Worm (Caenorhabditis elegans) whole organism, mixed stage, embryonic: ENCODE measurements around the gene F52G3.7.

Experiments
- M03D4.4 ChIP-seq: sonication (generic microtip); optimal IDR thresholded peaks from 2 replicates; lab custom pipeline; 2017; ENCODE audit warnings: mild to moderate bottlenecking, missing genetic modification characterization, missing compliant biosample characterization
- bed-3 ChIP-seq: fragments of 200-800 bp; sonication (Bioruptor generic); optimal IDR thresholded peaks from 3 replicates; lab custom pipeline; 2018; ENCODE audit warnings: mild to moderate bottlenecking, missing genetic modification characterization, moderate library complexity, missing compliant biosample characterization
- blmp-1 ChIP-seq: fragments of 150-350 bp; optimal IDR thresholded peaks from 2 replicates; lab custom pipeline; 2014; ENCODE audit warnings: missing biosample characterization, missing genetic modification characterization
- ceh-39 ChIP-seq: fragments of 150-350 bp; optimal IDR thresholded peaks from 2 replicates; lab custom pipeline; 2014; ENCODE audit warnings: missing biosample characterization, missing genetic modification characterization
- ceh-43 ChIP-seq: fragments of 200-800 bp; sonication (Bioruptor generic); optimal IDR thresholded peaks from 2 replicates; lab custom pipeline; 2018; ENCODE audit warnings: mild to moderate bottlenecking, missing genetic modification characterization, moderate library complexity, missing compliant biosample characterization
- ceh-83 ChIP-seq: fragments of 200-800 bp; sonication (Bioruptor generic); optimal IDR thresholded peaks from 2 replicates; lab custom pipeline; 2018; ENCODE audit warnings: mild to moderate bottlenecking, missing genetic modification characterization, missing compliant biosample characterization
- ces-1 ChIP-seq: fragments of 150-350 bp; optimal IDR thresholded peaks from 2 replicates; lab custom pipeline; 2014; ENCODE audit warnings: missing biosample characterization, missing genetic modification reagents, missing genetic modification characterization
- cnd-1 ChIP-seq: fragments of 200-800 bp; sonication (Bioruptor generic); optimal IDR thresholded peaks from 2 replicates; lab custom pipeline; 2018; ENCODE audit warnings: mild to moderate bottlenecking, missing genetic modification characterization, missing compliant biosample characterization
- drap-1 ChIP-seq: fragments of 200-800 bp; sonication (Bioruptor generic); optimal IDR thresholded peaks from 3 replicates; lab custom pipeline; 2018; ENCODE audit warnings: mild to moderate bottlenecking, missing genetic modification characterization, missing compliant biosample characterization
- elt-1 ChIP-seq: sonication (generic microtip); optimal IDR thresholded peaks from 2 replicates; lab custom pipeline; 2017; ENCODE audit warnings: missing genetic modification characterization, mild to moderate bottlenecking, missing compliant biosample characterization, antibody characterized with exemption, moderate library complexity, borderline replicate concordance; ENCODE audit not compliant: insufficient read depth
- elt-3 ChIP-seq: fragments of 150-350 bp; optimal IDR thresholded peaks from 2 replicates; lab custom pipeline; 2014; ENCODE audit warnings: missing biosample characterization, missing genetic modification characterization
- flh-1 ChIP-seq: fragments of 200-800 bp; sonication (Bioruptor generic); optimal IDR thresholded peaks from 2 replicates; lab custom pipeline; 2018; ENCODE audit warnings: mild to moderate bottlenecking, missing genetic modification characterization, moderate library complexity, missing compliant biosample characterization
- hlh-1 ChIP-seq: fragments of 150-350 bp; optimal IDR thresholded peaks from 2 replicates; lab custom pipeline; 2014; ENCODE audit warnings: missing biosample characterization, missing genetic modification reagents, missing genetic modification characterization
- lin-13 ChIP-seq: fragments of 150-350 bp; optimal IDR thresholded peaks from 2 replicates; lab custom pipeline; 2014; ENCODE audit warnings: missing biosample characterization, missing genetic modification characterization
- lin-32 ChIP-seq: fragments of 200-800 bp; sonication (Bioruptor generic); optimal IDR thresholded peaks from 2 replicates; lab custom pipeline; 2018; ENCODE audit warnings: mild to moderate bottlenecking, missing genetic modification characterization, missing compliant biosample characterization
- lsy-2 ChIP-seq: fragments of 150-350 bp; optimal IDR thresholded peaks from 2 replicates; lab custom pipeline; 2014; ENCODE audit warnings: missing biosample characterization, missing genetic modification characterization
- mab-5 ChIP-seq: fragments of 150-350 bp; optimal IDR thresholded peaks from 2 replicates; lab custom pipeline; 2014; ENCODE audit warnings: missing biosample characterization, missing genetic modification characterization
- mep-1 ChIP-seq: fragments of 150-350 bp; optimal IDR thresholded peaks from 2 replicates; lab custom pipeline; 2017; ENCODE audit warnings: missing biosample characterization, missing genetic modification reagents, missing genetic modification characterization, inconsistent platforms
- nhr-12 ChIP-seq: fragments of 150-350 bp; optimal IDR thresholded peaks from 2 replicates; lab custom pipeline; 2014; ENCODE audit warnings: missing biosample characterization, missing genetic modification characterization
- nhr-2 ChIP-seq: fragments of 150-350 bp; optimal IDR thresholded peaks from 2 replicates; lab custom pipeline; 2014; ENCODE audit warnings: missing biosample characterization, missing genetic modification characterization
- nhr-237 ChIP-seq: fragments of 150-350 bp; optimal IDR thresholded peaks from 2 replicates; lab custom pipeline; 2014; ENCODE audit warnings: missing biosample characterization, missing genetic modification characterization
- nhr-28 ChIP-seq: fragments of 150-350 bp; optimal IDR thresholded peaks from 2 replicates; lab custom pipeline; 2014; ENCODE audit warnings: missing biosample characterization, missing genetic modification characterization
- nhr-76 ChIP-seq: sonication (generic microtip); optimal IDR thresholded peaks from 2 replicates; lab custom pipeline; 2017; ENCODE audit warnings: missing biosample characterization, missing genetic modification characterization
- pha-4 ChIP-seq: fragments of 150-350 bp; optimal IDR thresholded peaks from 2 replicates; lab custom pipeline; 2018; ENCODE audit warnings: missing biosample characterization, missing genetic modification reagents, missing genetic modification characterization
- sem-2 ChIP-seq: fragments of 200-800 bp; sonication (Bioruptor generic); optimal IDR thresholded peaks from 2 replicates; lab custom pipeline; 2018; ENCODE audit warnings: mild to moderate bottlenecking, missing genetic modification characterization, missing compliant biosample characterization
- snpc-4 ChIP-seq: fragments of 150-350 bp; optimal IDR thresholded peaks from 2 replicates; lab custom pipeline; 2014; ENCODE audit warnings: missing biosample characterization, missing genetic modification characterization
- sptf-1 ChIP-seq: sonication (generic microtip); optimal IDR thresholded peaks from 2 replicates; lab custom pipeline; 2017; ENCODE audit warnings: mild to moderate bottlenecking, missing genetic modification characterization, moderate library complexity, missing compliant biosample characterization
- tbx-8 ChIP-seq: fragments of 200-800 bp; sonication (Bioruptor generic); optimal IDR thresholded peaks from 2 replicates; lab custom pipeline; 2018; ENCODE audit warnings: mild to moderate bottlenecking, missing genetic modification characterization, moderate library complexity, missing compliant biosample characterization
- unc-120 ChIP-seq: sonication (generic microtip); optimal IDR thresholded peaks from 2 replicates; lab custom pipeline; 2017; ENCODE audit warnings: missing genetic modification characterization, missing compliant biosample characterization; ENCODE audit not compliant: poor library complexity, severe bottlenecking
- unc-39 ChIP-seq: fragments of 150-350 bp; optimal IDR thresholded peaks from 2 replicates; lab custom pipeline; 2014; ENCODE audit warnings: missing biosample characterization, missing genetic modification characterization
- unc-62 ChIP-seq: fragments of 150-350 bp; optimal IDR thresholded peaks from 2 replicates; lab custom pipeline; 2014; ENCODE audit warnings: missing biosample characterization, missing genetic modification reagents, missing genetic modification characterization
- zip-8 ChIP-seq: fragments of 150-350 bp; optimal IDR thresholded peaks from 2 replicates; lab custom pipeline; 2014; ENCODE audit warnings: missing biosample characterization, missing genetic modification characterization
- ztf-11 ChIP-seq: fragments of 150-350 bp; optimal IDR thresholded peaks from 2 replicates; lab custom pipeline; 2014; ENCODE audit warnings: missing biosample characterization, missing genetic modification characterization

F52G3.7 gene

ce11 chrX:16961387-16961786 is 2.3 kb upstream of the F52G3.7 start (continued):
- TF ChIP-seq cnd-1 (peak; percentile 84), tbx-8 (GFP tag; lab: Kevin White, UChicago) (peak; percentile 2), ceh-43 (GFP tag; lab: Kevin White, UChicago) (no peak), ceh-83 (GFP tag; lab: Kevin White, UChicago) (no peak), lin-13 (peak; percentile 78), nhr-28 (tag; lab: Kevin White, UChicago) (no peak)

- peak; percentile 68 for TF ChIP-seq ces-1
- TF ChIP-seq ztf-11: no peak
- TF ChIP-seq lsy-2 (tag; lab: Kevin White, UChicago): no peak
- no peak for TF ChIP-seq mep-1 (tag; lab: Kevin White, UChicago)
- TF ChIP-seq unc-120: no peak
- TF ChIP-seq bed-3 (GFP tag; lab: Kevin White, UChicago): no peak
- no peak for TF ChIP-seq pha-4 (tag; lab: Kevin White, UChicago)
- no peak for TF ChIP-seq sptf-1 (tag; lab: Kevin White, UChicago)
- TF ChIP-seq elt-3: no peak
These were observed 1.1 kb upstream of the F52G3.7 start for ce11 chrX:16962640-16963039.

- TF ChIP-seq mab-5 (tag; lab: Kevin White, UChicago) (no peak), nhr-2 (tag; lab: Kevin White, UChicago) (no peak), unc-39 (tag; lab: Kevin White, UChicago) (no peak), ceh-43 (GFP tag; lab: Kevin White, UChicago) (no peak), ceh-39 (tag; lab: Kevin White, UChicago) (no peak), nhr-76 (tag; lab: Kevin White, UChicago) (no peak), drap-1 (GFP tag; lab: Kevin White, UChicago) (no peak), flh-1 (GFP tag; lab: Kevin White, UChicago) (no peak), nhr-237 (no peak), ces-1 (no peak), cnd-1 (no peak)
These were observed 2.2 kb downstream of the F52G3.7 start for ce11 chrX:16965888-16966287.

ce11 chrX:16967813-16968212 is 4.1 kb downstream of the F52G3.7 start:
- TF ChIP-seq ceh-83 (GFP tag; lab: Kevin White, UChicago) (peak; percentile 34), ceh-39 (tag; lab: Kevin White, UChicago) (no peak)

- TF ChIP-seq ztf-11: no peak
- TF ChIP-seq drap-1 (GFP tag; lab: Kevin White, UChicago): no peak
- no peak for TF ChIP-seq sem-2 (GFP tag; lab: Kevin White, UChicago)
- no peak for TF ChIP-seq lin-32 (GFP tag; lab: Kevin White, UChicago)
- TF ChIP-seq nhr-237: no peak
- TF ChIP-seq nhr-28 (tag; lab: Kevin White, UChicago): no peak
- TF ChIP-seq M03D4.4 (tag; lab: Kevin White, UChicago): no peak
- no peak for TF ChIP-seq mep-1 (tag; lab: Kevin White, UChicago)
- no peak for TF ChIP-seq unc-39 (tag; lab: Kevin White, UChicago)
- no peak for TF ChIP-seq nhr-2 (tag; lab: Kevin White, UChicago)
- TF ChIP-seq hlh-1 (tag; lab: Kevin White, UChicago): no peak
- TF ChIP-seq mab-5 (tag; lab: Kevin White, UChicago): no peak
- TF ChIP-seq bed-3 (GFP tag; lab: Kevin White, UChicago): no peak
- no peak for TF ChIP-seq nhr-12 (tag; lab: Kevin White, UChicago)
- no peak for TF ChIP-seq zip-8 (tag; lab: Kevin White, UChicago)
- no peak for TF ChIP-seq ceh-83 (GFP tag; lab: Kevin White, UChicago)
- TF ChIP-seq elt-1: no peak
- TF ChIP-seq, all 35 proteins: peak for 0
These were observed 12.3 kb downstream of the F52G3.7 start, which contains the start of gene F52G3.5 for ce11 chrX:16976043-16976442. TSS of gene F52G3.5 (minus strand) at chrX:16976143.

ce11 chrX:16978308-16978707 is 14.6 kb downstream of the F52G3.7 start, which contains the start of gene mbl-1:
TSS of gene mbl-1 (plus strand) at chrX:16978608.
- no peak for TF ChIP-seq snpc-4
- no peak for TF ChIP-seq nhr-76 (tag; lab: Kevin White, UChicago)
- TF ChIP-seq lsy-2 (tag; lab: Kevin White, UChicago): no peak
- no peak for TF ChIP-seq elt-1
- no peak for TF ChIP-seq nhr-28 (tag; lab: Kevin White, UChicago)
- no peak for TF ChIP-seq nhr-237
- TF ChIP-seq mab-5 (tag; lab: Kevin White, UChicago): no peak
- no peak for TF ChIP-seq nhr-2 (tag; lab: Kevin White, UChicago)
- TF ChIP-seq drap-1 (GFP tag; lab: Kevin White, UChicago): no peak
- TF ChIP-seq ceh-43 (GFP tag; lab: Kevin White, UChicago): no peak
- no peak for TF ChIP-seq cnd-1
- TF ChIP-seq unc-62 (GFP tag; lab: Kevin White, UChicago): no peak
- no peak for TF ChIP-seq mep-1 (tag; lab: Kevin White, UChicago)
- TF ChIP-seq zip-8 (tag; lab: Kevin White, UChicago): no peak
- TF ChIP-seq blmp-1 (tag; lab: Kevin White, UChicago): no peak
